Worm (Caenorhabditis elegans) whole organism, L3 larva: ENCODE results near the gene fbxc-25.

Experiments
- R02D3.7 ChIP-seq: fragments of 150-350 bp; optimal IDR thresholded peaks from 2 replicates; lab custom pipeline; 2014; ENCODE audit warnings: missing biosample characterization, missing genetic modification characterization
- ZK546.5 ChIP-seq: sonication (generic microtip); optimal IDR thresholded peaks from 2 replicates; lab custom pipeline; 2017; ENCODE audit warnings: missing biosample characterization, missing genetic modification characterization
- aly-2 ChIP-seq: fragments of 150-350 bp; optimal IDR thresholded peaks from 2 replicates; lab custom pipeline; 2014; ENCODE audit warnings: missing biosample characterization, missing genetic modification characterization
- ceh-16 ChIP-seq: sonication (generic microtip); optimal IDR thresholded peaks from 2 replicates; lab custom pipeline; 2017; ENCODE audit warnings: missing biosample characterization, missing genetic modification characterization
- ceh-28 ChIP-seq: fragments of 150-350 bp; optimal IDR thresholded peaks from 2 replicates; lab custom pipeline; 2014; ENCODE audit warnings: missing biosample characterization, missing genetic modification reagents, missing genetic modification characterization
- ceh-82 ChIP-seq: fragments of 150-350 bp; optimal IDR thresholded peaks from 2 replicates; lab custom pipeline; 2014; ENCODE audit warnings: missing biosample characterization, missing genetic modification characterization
- daf-12 ChIP-seq: fragments of 150-350 bp; optimal IDR thresholded peaks from 2 replicates; lab custom pipeline; 2014; ENCODE audit warnings: missing biosample characterization, missing genetic modification reagents, missing genetic modification characterization
- egl-27 ChIP-seq: sonication (generic microtip); optimal IDR thresholded peaks from 4 replicates; lab custom pipeline; 2017; ENCODE audit warnings: missing biosample characterization, missing genetic modification reagents, missing genetic modification characterization
- elt-2 ChIP-seq: sonication (generic microtip); optimal IDR thresholded peaks from 2 replicates; lab custom pipeline; 2016; ENCODE audit warnings: missing genetic modification reagents, mild to moderate bottlenecking, missing genetic modification characterization, missing compliant biosample characterization
- elt-3 ChIP-seq, 3 experiments: fragments of 150-350 bp in 1 of 3; sonication (generic microtip) in 2 of 3; optimal IDR thresholded peaks; 2 replicates in 2 of 3; 4 replicates in 1 of 3; lab custom pipeline; 2014 to 2017; ENCODE audit warnings: missing biosample characterization in 3 of 3, missing genetic modification characterization in 3 of 3
- eor-1 ChIP-seq, 2 experiments: fragments of 150-350 bp; optimal IDR thresholded peaks; 2 replicates each; lab custom pipeline; 2014 to 2018; ENCODE audit warnings: missing biosample characterization in 2 of 2, missing genetic modification characterization in 2 of 2
- fkh-10 ChIP-seq: sonication (generic microtip); optimal IDR thresholded peaks from 2 replicates; lab custom pipeline; 2017; ENCODE audit warnings: missing biosample characterization, missing genetic modification reagents, missing genetic modification characterization
- fos-1 ChIP-seq: fragments of 150-350 bp; optimal IDR thresholded peaks from 2 replicates; lab custom pipeline; 2014; ENCODE audit warnings: missing biosample characterization, missing genetic modification characterization
- hmg-11 ChIP-seq: sonication (generic microtip); optimal IDR thresholded peaks from 2 replicates; lab custom pipeline; 2016; ENCODE audit warnings: missing genetic modification characterization, missing compliant biosample characterization
- lin-15B ChIP-seq: fragments of 150-350 bp; optimal IDR thresholded peaks from 2 replicates; lab custom pipeline; 2014; ENCODE audit warnings: missing biosample characterization, missing genetic modification characterization
- lin-39 ChIP-seq: fragments of 150-350 bp; optimal IDR thresholded peaks from 2 replicates; lab custom pipeline; 2018; ENCODE audit warnings: missing biosample characterization, missing genetic modification reagents, missing genetic modification characterization
- lsy-12 ChIP-seq: sonication (generic microtip); optimal IDR thresholded peaks from 2 replicates; lab custom pipeline; 2016; ENCODE audit warnings: mild to moderate bottlenecking, missing genetic modification characterization, missing compliant biosample characterization
- mml-1 ChIP-seq: fragments of 150-350 bp; sonication (generic microtip); optimal IDR thresholded peaks from 3 replicates; lab custom pipeline; 2014; ENCODE audit warnings: missing biosample characterization, missing genetic modification characterization
- nfya-1 ChIP-seq: sonication (generic microtip); optimal IDR thresholded peaks from 2 replicates; lab custom pipeline; 2017; ENCODE audit warnings: missing genetic modification characterization, mild to moderate bottlenecking, missing compliant biosample characterization, antibody characterized with exemption, moderate library complexity; ENCODE audit not compliant: insufficient read depth
- nhr-11 ChIP-seq: fragments of 150-350 bp; optimal IDR thresholded peaks from 2 replicates; lab custom pipeline; 2014; ENCODE audit warnings: missing biosample characterization, missing genetic modification characterization
- nhr-12 ChIP-seq: fragments of 150-350 bp; optimal IDR thresholded peaks from 2 replicates; lab custom pipeline; 2014; ENCODE audit warnings: missing biosample characterization, missing genetic modification characterization
- nhr-23 ChIP-seq: fragments of 150-350 bp; optimal IDR thresholded peaks from 2 replicates; lab custom pipeline; 2014; ENCODE audit warnings: missing biosample characterization, missing genetic modification reagents, missing genetic modification characterization
- nhr-237 ChIP-seq: fragments of 150-350 bp; optimal IDR thresholded peaks from 2 replicates; lab custom pipeline; 2014; ENCODE audit warnings: missing biosample characterization, missing genetic modification characterization
- nhr-25 ChIP-seq: sonication (generic microtip); optimal IDR thresholded peaks from 2 replicates; lab custom pipeline; 2017; ENCODE audit warnings: missing biosample characterization, missing genetic modification characterization
- nhr-28 ChIP-seq: fragments of 150-350 bp; optimal IDR thresholded peaks from 2 replicates; lab custom pipeline; 2014; ENCODE audit warnings: missing biosample characterization, missing genetic modification characterization
- nhr-67 ChIP-seq: fragments of 150-350 bp; optimal IDR thresholded peaks from 2 replicates; lab custom pipeline; 2014; ENCODE audit warnings: missing biosample characterization, missing genetic modification characterization
- nhr-76 ChIP-seq: fragments of 150-350 bp; sonication (generic microtip); optimal IDR thresholded peaks from 5 replicates; lab custom pipeline; 2014; ENCODE audit warnings: missing biosample characterization, missing genetic modification characterization
- nhr-77 ChIP-seq: fragments of 150-350 bp; optimal IDR thresholded peaks from 2 replicates; lab custom pipeline; 2014; ENCODE audit warnings: missing biosample characterization, missing genetic modification characterization
- pha-4 ChIP-seq: fragments of 150-350 bp; optimal IDR thresholded peaks from 2 replicates; lab custom pipeline; 2014; ENCODE audit warnings: missing biosample characterization, missing genetic modification reagents, missing genetic modification characterization
- pqm-1 ChIP-seq: fragments of 150-350 bp; optimal IDR thresholded peaks from 2 replicates; lab custom pipeline; 2017; ENCODE audit warnings: missing biosample characterization, missing genetic modification characterization, inconsistent platforms
- sea-2 ChIP-seq: fragments of 150-350 bp; sonication (generic microtip); optimal IDR thresholded peaks from 4 replicates; lab custom pipeline; 2014; ENCODE audit warnings: missing biosample characterization, missing genetic modification reagents, missing genetic modification characterization
- snpc-4 ChIP-seq: fragments of 150-350 bp; optimal IDR thresholded peaks from 2 replicates; lab custom pipeline; 2014; ENCODE audit warnings: missing biosample characterization, missing genetic modification characterization
- tbx-2 ChIP-seq: sonication (generic microtip); optimal IDR thresholded peaks from 2 replicates; lab custom pipeline; 2016; ENCODE audit warnings: mild to moderate bottlenecking, missing genetic modification characterization, missing compliant biosample characterization
- unc-39 ChIP-seq: sonication (generic microtip); optimal IDR thresholded peaks from 4 replicates; lab custom pipeline; 2017; ENCODE audit warnings: missing biosample characterization, missing genetic modification characterization
- unc-62 ChIP-seq: fragments of 150-350 bp; sonication (generic microtip); optimal IDR thresholded peaks from 4 replicates; lab custom pipeline; 2014; ENCODE audit warnings: missing biosample characterization, missing genetic modification reagents, missing genetic modification characterization
- ztf-4 ChIP-seq: fragments of 150-350 bp; optimal IDR thresholded peaks from 2 replicates; lab custom pipeline; 2014; ENCODE audit warnings: missing biosample characterization, missing genetic modification characterization

The fbxc-25 gene

ce11 chrII:2300861-2301260, 4.8 kb upstream of the fbxc-25 start, which contains the start of gene B0281.5:
TSS of gene B0281.5 (minus strand) at chrII:2300961.
- no peak for TF ChIP-seq egl-27 (tag; lab: Kevin White, UChicago)
- TF ChIP-seq lin-15B = no peak
- no peak for TF ChIP-seq aly-2 (tag; lab: Kevin White, UChicago)
- TF ChIP-seq nhr-25 = no peak
- TF ChIP-seq nhr-237 (tag; lab: Kevin White, UChicago) = no peak
- no peak for TF ChIP-seq fos-1 (tag; lab: Kevin White, UChicago)
- no peak for TF ChIP-seq ZK546.5 (tag; lab: Kevin White, UChicago)
- TF ChIP-seq sea-2 = no peak
- no peak for TF ChIP-seq daf-12 (tag; lab: Kevin White, UChicago)
- no peak for TF ChIP-seq unc-39 (tag; lab: Kevin White, UChicago)
- no peak for TF ChIP-seq ceh-82 (tag; lab: Kevin White, UChicago)
- TF ChIP-seq R02D3.7 = no peak
- TF ChIP-seq ceh-16 = no peak
- no peak for TF ChIP-seq ceh-28 (tag; lab: Kevin White, UChicago)
- no peak for TF ChIP-seq nhr-23
- TF ChIP-seq, all 47 proteins: peak for 0

- TF ChIP-seq fkh-10 (GFP tag; lab: Kevin White, UChicago) = no peak
- TF ChIP-seq aly-2 (tag; lab: Kevin White, UChicago) = no peak
- no peak for TF ChIP-seq snpc-4 (tag; lab: Kevin White, UChicago)
- no peak for TF ChIP-seq nfya-1 (tag; lab: Kevin White, UChicago)
- TF ChIP-seq eor-1 (tag; optimal IDR thresholded peaks at IDR 0.05; lab: Kevin White, UChicago) = no peak
- no peak for TF ChIP-seq tbx-2
- TF ChIP-seq egl-27 (tag; lab: Kevin White, UChicago) = no peak
- no peak for TF ChIP-seq mml-1 (tag; lab: Kevin White, UChicago)
- no peak for TF ChIP-seq nhr-25
- TF ChIP-seq nhr-237 (tag; lab: Kevin White, UChicago) = no peak
- no peak for TF ChIP-seq elt-3 (tag; optimal IDR thresholded peaks at IDR 0.05; lab: Kevin White, UChicago)
- no peak for TF ChIP-seq ztf-4 (tag; lab: Kevin White, UChicago)
- no peak for TF ChIP-seq nhr-12
- TF ChIP-seq nhr-77 (tag; lab: Kevin White, UChicago) = no peak
- no peak for TF ChIP-seq nhr-11 (tag; lab: Kevin White, UChicago)
Observed at ce11 chrII:2298742-2299141, 2.7 kb upstream of the fbxc-25 start, which contains the start of gene B0281.4. TSS of gene B0281.4 (minus strand) at chrII:2298842.

- no peak for TF ChIP-seq daf-12 (tag; lab: Kevin White, UChicago)
- TF ChIP-seq ceh-16 = no peak
- no peak for TF ChIP-seq lin-39 (tag; lab: Kevin White, UChicago)
- TF ChIP-seq nhr-11 (tag; lab: Kevin White, UChicago) = no peak
- TF ChIP-seq pqm-1 (tag; lab: Kevin White, UChicago) = peak; percentile 1
- no peak for TF ChIP-seq lin-15B
- TF ChIP-seq elt-2 (tag; lab: Kevin White, UChicago) = peak; percentile 46
- TF ChIP-seq nhr-28 (tag; lab: Kevin White, UChicago) = no peak
- TF ChIP-seq fos-1 (tag; lab: Kevin White, UChicago) = no peak
Observed at ce11 chrII:2292549-2292948, 3.5 kb downstream of the fbxc-25 start.

ce11 chrII:2292027-2292426, 4.0 kb downstream of the fbxc-25 start, which contains the start of gene K09F6.7:
TSS of gene K09F6.7 (minus strand) at chrII:2292127.
- TF ChIP-seq ceh-28 (tag; lab: Kevin White, UChicago) = no peak

ce11 chrII:2289441-2289840, 6.6 kb downstream of the fbxc-25 start:
- TF ChIP-seq R02D3.7 = no peak
- no peak for TF ChIP-seq daf-12 (tag; lab: Kevin White, UChicago)
- TF ChIP-seq elt-3 (tag; optimal IDR thresholded peaks at IDR 0.05; lab: Kevin White, UChicago) = no peak
- peak; percentile 54 for TF ChIP-seq lin-39 (tag; lab: Kevin White, UChicago)
- no peak for TF ChIP-seq hmg-11 (tag; lab: Kevin White, UChicago)
- no peak for TF ChIP-seq pqm-1 (tag; lab: Kevin White, UChicago)
- TF ChIP-seq ceh-82 (tag; lab: Kevin White, UChicago) = peak; percentile 24
- peak; percentile 11 for TF ChIP-seq unc-62 (GFP tag; lab: Kevin White, UChicago)
- no peak for TF ChIP-seq nhr-28 (tag; lab: Kevin White, UChicago)
- no peak for TF ChIP-seq nhr-67 (tag; lab: Kevin White, UChicago)
- TF ChIP-seq lsy-12 = no peak
- no peak for TF ChIP-seq nhr-76 (tag; lab: Kevin White, UChicago)
- no peak for TF ChIP-seq pha-4 (tag; lab: Kevin White, UChicago)
- no peak for TF ChIP-seq nhr-25
